Worm (Caenorhabditis elegans) whole organism, L1 larva: ENCODE measurements around the gene lin-45.

Experiments used
- C04F5.9 ChIP-seq: sonication (generic microtip); optimal IDR thresholded peaks from 2 replicates; lab custom pipeline; 2016; ENCODE audit warnings: missing genetic modification characterization, missing compliant biosample characterization
- C16A3.4 ChIP-seq: fragments of 150-350 bp; optimal IDR thresholded peaks from 2 replicates; lab custom pipeline; 2014; ENCODE audit warnings: missing biosample characterization, missing genetic modification characterization
- F16B12.6 ChIP-seq: fragments of 150-350 bp; optimal IDR thresholded peaks from 2 replicates; lab custom pipeline; 2014; ENCODE audit warnings: missing biosample characterization, missing genetic modification characterization
- alr-1 ChIP-seq: fragments of 200-800 bp; sonication (Bioruptor generic); optimal IDR thresholded peaks from 2 replicates; lab custom pipeline; 2018; ENCODE audit warnings: borderline replicate concordance, mild to moderate bottlenecking, missing genetic modification characterization, missing compliant biosample characterization
- ama-1 ChIP-seq: fragments of 150-350 bp; optimal IDR thresholded peaks from 2 replicates; lab custom pipeline; 2014
- blmp-1 ChIP-seq: fragments of 150-350 bp; optimal IDR thresholded peaks from 2 replicates; lab custom pipeline; 2014; ENCODE audit warnings: missing biosample characterization, missing genetic modification characterization
- ceh-63 ChIP-seq: fragments of 200-800 bp; sonication (Bioruptor generic); optimal IDR thresholded peaks from 2 replicates; lab custom pipeline; 2018; ENCODE audit warnings: mild to moderate bottlenecking, missing genetic modification characterization, missing compliant biosample characterization
- ceh-8 ChIP-seq: fragments of 200-800 bp; sonication (Bioruptor generic); optimal IDR thresholded peaks from 2 replicates; lab custom pipeline; 2018; ENCODE audit warnings: mild to moderate bottlenecking, missing genetic modification characterization, moderate library complexity, missing compliant biosample characterization
- ceh-88 ChIP-seq: fragments of 200-800 bp; sonication (Bioruptor generic); IDR thresholded peaks from 2 replicates; pipeline ENCODE4 v1.3.6; 2022; ENCODE audit warnings: missing genetic modification characterization, missing compliant biosample characterization
- ceh-90 ChIP-seq: sonication (generic microtip); optimal IDR thresholded peaks from 2 replicates; lab custom pipeline; 2016; ENCODE audit warnings: missing genetic modification characterization, missing compliant biosample characterization
- ces-1 ChIP-seq: fragments of 150-350 bp; optimal IDR thresholded peaks from 2 replicates; lab custom pipeline; 2014; ENCODE audit warnings: missing biosample characterization, missing genetic modification reagents, missing genetic modification characterization
- dpl-1 ChIP-seq, 3 experiments: fragments of 150-350 bp in 2 of 3; sonication (generic microtip) in 1 of 3; optimal IDR thresholded peaks; 2 replicates each; lab custom pipeline; 2014 to 2017; ENCODE audit warnings: missing biosample characterization in 3 of 3, missing genetic modification characterization in 3 of 3, missing genetic modification reagents in 3 of 3
- efl-3 ChIP-seq: fragments of 200-800 bp; sonication (Bioruptor generic); optimal IDR thresholded peaks from 2 replicates; lab custom pipeline; 2018; ENCODE audit warnings: mild to moderate bottlenecking, missing genetic modification characterization, missing compliant biosample characterization
- egl-13 ChIP-seq: sonication (generic microtip); optimal IDR thresholded peaks from 2 replicates; lab custom pipeline; 2016; ENCODE audit warnings: missing genotype, missing genetic modification reagents, missing genetic modification characterization, missing compliant biosample characterization
- elt-2 ChIP-seq: sonication (generic microtip); optimal IDR thresholded peaks from 2 replicates; lab custom pipeline; 2016; ENCODE audit warnings: missing genetic modification characterization, mild to moderate bottlenecking, inconsistent platforms, missing compliant biosample characterization, missing genetic modification reagents
- elt-3 ChIP-seq, 6 experiments: fragments of 150-350 bp in 1 of 6; sonication (generic microtip); optimal IDR thresholded peaks; 2 replicates each; lab custom pipeline; 2017 to 2018; ENCODE audit warnings: missing biosample characterization in 6 of 6, missing genetic modification characterization in 6 of 6, inconsistent platforms in 1 of 6
- fkh-4 ChIP-seq: sonication (generic microtip); optimal IDR thresholded peaks from 2 replicates; lab custom pipeline; 2016; ENCODE audit warnings: missing compliant biosample characterization, missing genetic modification characterization, borderline replicate concordance
- fkh-8 ChIP-seq: sonication (generic microtip); optimal IDR thresholded peaks from 2 replicates; lab custom pipeline; 2016; ENCODE audit warnings: mild to moderate bottlenecking, missing genetic modification characterization, missing compliant biosample characterization
- grh-1 ChIP-seq: fragments of 200-800 bp; sonication (Bioruptor generic); IDR thresholded peaks from 2 replicates; pipeline ENCODE4 v1.3.6; 2022; ENCODE audit warnings: missing genetic modification reagents, missing genetic modification characterization, missing compliant biosample characterization
- irx-1 ChIP-seq: sonication (generic microtip); optimal IDR thresholded peaks from 2 replicates; lab custom pipeline; 2016; ENCODE audit warnings: missing genetic modification characterization, missing compliant biosample characterization
- isw-1 ChIP-seq: fragments of 200-800 bp; sonication (Bioruptor generic); IDR thresholded peaks from 2 replicates; pipeline ENCODE4 v1.3.6; 2022; ENCODE audit warnings: missing genetic modification characterization, missing compliant biosample characterization
- lin-13 ChIP-seq: fragments of 150-350 bp; optimal IDR thresholded peaks from 2 replicates; lab custom pipeline; 2014; ENCODE audit warnings: missing biosample characterization, missing genetic modification reagents, missing genetic modification characterization
- lin-15B ChIP-seq: fragments of 150-350 bp; sonication (generic microtip); optimal IDR thresholded peaks from 3 replicates; lab custom pipeline; 2014; ENCODE audit warnings: missing biosample characterization, missing genetic modification characterization
- lin-35 ChIP-seq, 2 experiments: fragments of 150-350 bp; optimal IDR thresholded peaks; 2 replicates each; lab custom pipeline; 2014; ENCODE audit warnings: missing biosample characterization in 2 of 2, missing genetic modification characterization in 2 of 2, missing genetic modification reagents in 2 of 2
- lin-39 ChIP-seq: fragments of 150-350 bp; optimal IDR thresholded peaks from 2 replicates; lab custom pipeline; 2014; ENCODE audit warnings: missing biosample characterization, missing genetic modification reagents, missing genetic modification characterization
- lir-3 ChIP-seq: sonication (generic microtip); optimal IDR thresholded peaks from 2 replicates; lab custom pipeline; 2016; ENCODE audit warnings: mild to moderate bottlenecking, missing genetic modification characterization, moderate library complexity, missing compliant biosample characterization; ENCODE audit not compliant: poor library complexity
- mdl-1 ChIP-seq, 2 experiments: fragments of 150-350 bp; optimal IDR thresholded peaks; 2 replicates each; lab custom pipeline; 2014 to 2017; ENCODE audit warnings: missing biosample characterization in 2 of 2, missing genetic modification characterization in 2 of 2, inconsistent platforms in 1 of 2
- mef-2 ChIP-seq: fragments of 150-350 bp; optimal IDR thresholded peaks from 2 replicates; lab custom pipeline; 2014; ENCODE audit warnings: missing biosample characterization, missing genetic modification characterization
- nhr-20 ChIP-seq: sonication (generic microtip); optimal IDR thresholded peaks from 2 replicates; lab custom pipeline; 2016; ENCODE audit warnings: mild to moderate bottlenecking, missing genetic modification characterization, missing compliant biosample characterization
- nhr-47 ChIP-seq: sonication (generic microtip); optimal IDR thresholded peaks from 2 replicates; lab custom pipeline; 2016; ENCODE audit warnings: mild to moderate bottlenecking, missing genetic modification characterization, moderate library complexity, missing compliant biosample characterization
- nhr-71 ChIP-seq: sonication (generic microtip); optimal IDR thresholded peaks from 2 replicates; lab custom pipeline; 2016; ENCODE audit warnings: mild to moderate bottlenecking, missing genetic modification characterization, moderate library complexity, missing compliant biosample characterization
- nhr-77 ChIP-seq: fragments of 150-350 bp; optimal IDR thresholded peaks from 2 replicates; lab custom pipeline; 2014; ENCODE audit warnings: missing biosample characterization, missing genetic modification characterization
- nhr-90 ChIP-seq: sonication (generic microtip); optimal IDR thresholded peaks from 2 replicates; lab custom pipeline; 2016; ENCODE audit warnings: mild to moderate bottlenecking, missing genetic modification characterization, missing compliant biosample characterization; ENCODE audit not compliant: poor library complexity
- pqm-1 ChIP-seq: sonication (generic microtip); optimal IDR thresholded peaks from 3 replicates; lab custom pipeline; 2017; ENCODE audit warnings: missing biosample characterization, missing genetic modification characterization
- snpc-4 ChIP-seq: fragments of 150-350 bp; optimal IDR thresholded peaks from 2 replicates; lab custom pipeline; 2014; ENCODE audit warnings: missing biosample characterization, missing genetic modification characterization
- snu-23 ChIP-seq: sonication (generic microtip); optimal IDR thresholded peaks from 2 replicates; lab custom pipeline; 2016; ENCODE audit warnings: missing genetic modification characterization, missing compliant biosample characterization
- sox-4 ChIP-seq: sonication (generic microtip); optimal IDR thresholded peaks from 2 replicates; lab custom pipeline; 2016; ENCODE audit warnings: missing genetic modification characterization, missing compliant biosample characterization
- tlp-1 ChIP-seq: fragments of 150-350 bp; optimal IDR thresholded peaks from 2 replicates; lab custom pipeline; 2014; ENCODE audit warnings: missing biosample characterization, missing genetic modification characterization
- unc-130 ChIP-seq: fragments of 150-350 bp; optimal IDR thresholded peaks from 2 replicates; lab custom pipeline; 2017; ENCODE audit warnings: missing biosample characterization, missing genetic modification characterization, inconsistent platforms
- unc-30 ChIP-seq: sonication (generic microtip); optimal IDR thresholded peaks from 2 replicates; lab custom pipeline; 2017; ENCODE audit warnings: missing biosample characterization, missing genetic modification characterization
- unc-62 ChIP-seq: fragments of 150-350 bp; optimal IDR thresholded peaks from 2 replicates; lab custom pipeline; 2014; ENCODE audit warnings: missing biosample characterization, missing genetic modification reagents, missing genetic modification characterization
- unc-86 ChIP-seq: sonication (generic microtip); optimal IDR thresholded peaks from 2 replicates; lab custom pipeline; 2016; ENCODE audit warnings: missing genetic modification characterization, missing compliant biosample characterization
- unc-98 ChIP-seq: fragments of 200-800 bp; sonication (Bioruptor generic); IDR thresholded peaks from 2 replicates; pipeline ENCODE4 v1.3.6; 2022; ENCODE audit warnings: missing genetic modification characterization, missing compliant biosample characterization
- vab-15 ChIP-seq: sonication (generic microtip); optimal IDR thresholded peaks from 2 replicates; lab custom pipeline; 2017; ENCODE audit warnings: missing genotype, mild to moderate bottlenecking, missing genetic modification characterization, missing compliant biosample characterization
- zag-1 ChIP-seq: fragments of 150-350 bp; optimal IDR thresholded peaks from 2 replicates; lab custom pipeline; 2014; ENCODE audit warnings: missing biosample characterization, missing genetic modification characterization
- ztf-11 ChIP-seq, 2 experiments: sonication (generic microtip); optimal IDR thresholded peaks; 2 replicates each; lab custom pipeline; 2016 to 2017; ENCODE audit warnings: missing genetic modification characterization in 2 of 2, missing biosample characterization in 1 of 2, missing compliant biosample characterization in 1 of 2
- ztf-4 ChIP-seq: fragments of 150-350 bp; optimal IDR thresholded peaks from 2 replicates; lab custom pipeline; 2014; ENCODE audit warnings: missing biosample characterization, missing genetic modification characterization

lin-45 gene

DNA sequence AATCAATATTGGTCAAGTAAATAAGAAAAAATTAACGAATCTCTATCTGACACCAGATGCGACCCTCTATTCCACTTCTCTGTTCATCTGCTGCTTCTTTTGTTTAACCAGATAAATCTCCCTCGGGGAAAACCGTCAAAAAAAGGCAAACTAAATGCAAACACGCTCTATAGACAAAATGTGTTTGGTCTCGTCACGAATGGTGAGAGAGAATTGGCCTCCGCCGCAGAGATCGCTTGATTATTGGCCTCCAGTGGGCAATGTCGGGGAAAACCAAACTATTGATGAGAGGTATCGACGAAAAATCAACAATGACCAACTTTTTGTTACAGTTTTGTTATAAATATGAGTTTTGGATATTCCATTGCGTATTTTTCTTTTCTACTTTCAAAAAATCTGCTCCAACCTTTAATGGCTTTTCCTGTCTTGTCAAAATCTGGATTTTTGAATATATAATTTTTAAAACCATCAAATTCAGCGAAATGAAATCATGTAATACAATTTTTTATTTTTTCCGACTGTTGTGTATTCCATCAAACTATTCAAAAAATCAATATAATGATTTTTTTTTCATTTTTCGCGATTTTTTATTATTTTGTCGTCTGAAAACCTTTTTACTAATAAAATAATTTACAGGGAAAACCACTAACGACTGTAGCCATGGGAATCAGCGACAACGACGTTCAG is 42.2 kb upstream of the lin-45 start, which contains the start of the genes C17H12.2 and vha-8 (continued):
- TF ChIP-seq elt-3 (tag; optimal IDR thresholded peaks at IDR 0.05; lab: Kevin White, UChicago), result peak in 4 of 6 experiments; percentile 11 to 94 (median 79)
- peak; percentile 95 for TF ChIP-seq nhr-20 (tag; lab: Kevin White, UChicago)
- no peak for TF ChIP-seq tlp-1
- TF ChIP-seq lir-3 (tag; lab: Kevin White, UChicago), result peak; percentile 73
- peak; percentile 86 for TF ChIP-seq grh-1 (GFP tag; lab: Robert Waterston, UW)
- TF ChIP-seq snu-23, result peak; percentile 98
- TF ChIP-seq unc-86 (tag; lab: Kevin White, UChicago), result peak; percentile 85
- TF ChIP-seq alr-1 (tag; lab: Kevin White, UChicago), result no peak
- peak; percentile 98 for TF ChIP-seq nhr-77 (tag; lab: Kevin White, UChicago)
- TF ChIP-seq ceh-90 (tag; lab: Kevin White, UChicago), result no peak
- TF ChIP-seq efl-3, result no peak
- peak; percentile 79 for TF ChIP-seq ztf-4 (tag; lab: Kevin White, UChicago)
- peak; percentile 76 for TF ChIP-seq irx-1
- no peak for TF ChIP-seq ceh-63 (GFP tag; lab: Kevin White, UChicago)
- peak; percentile 66 for TF ChIP-seq mef-2 (tag; lab: Kevin White, UChicago)
- TF ChIP-seq elt-2 (tag; lab: Kevin White, UChicago), result peak; percentile 7
- TF ChIP-seq zag-1 (tag; lab: Kevin White, UChicago), result peak; percentile 75
- peak; percentile 98 for TF ChIP-seq lin-15B
- peak; percentile 93 for TF ChIP-seq blmp-1 (tag; lab: Kevin White, UChicago)
- peak; percentile 88 for TF ChIP-seq fkh-8 (tag; lab: Kevin White, UChicago)
- peak; percentile 45 for TF ChIP-seq fkh-4 (tag; lab: Kevin White, UChicago)
- TF ChIP-seq lin-39 (tag; lab: Kevin White, UChicago), result peak; percentile 78
- TF ChIP-seq unc-130, result peak; percentile 97
- peak in 1 of 2 experiments; percentile 85 for TF ChIP-seq mdl-1 (tag; optimal IDR thresholded peaks at IDR 0.05; lab: Kevin White, UChicago)
- peak; percentile 29 for TF ChIP-seq ama-1 (lab: Kevin White, UChicago)
- peak; percentile 98 for TF ChIP-seq C16A3.4
- TF ChIP-seq egl-13 (tag; lab: Kevin White, UChicago), result peak; percentile 67
- TF ChIP-seq ces-1 (GFP tag; lab: Kevin White, UChicago), result no peak
- peak; percentile 96 for TF ChIP-seq nhr-71 (tag; lab: Kevin White, UChicago)
- no peak for TF ChIP-seq pqm-1 (tag; lab: Kevin White, UChicago)
- TF ChIP-seq unc-30 (tag; lab: Kevin White, UChicago), result no peak
- no peak for TF ChIP-seq unc-62 (GFP tag; lab: Kevin White, UChicago)
- TF ChIP-seq unc-98, result no peak
- peak; percentile 94 for TF ChIP-seq nhr-47 (tag; lab: Kevin White, UChicago)

DNA sequence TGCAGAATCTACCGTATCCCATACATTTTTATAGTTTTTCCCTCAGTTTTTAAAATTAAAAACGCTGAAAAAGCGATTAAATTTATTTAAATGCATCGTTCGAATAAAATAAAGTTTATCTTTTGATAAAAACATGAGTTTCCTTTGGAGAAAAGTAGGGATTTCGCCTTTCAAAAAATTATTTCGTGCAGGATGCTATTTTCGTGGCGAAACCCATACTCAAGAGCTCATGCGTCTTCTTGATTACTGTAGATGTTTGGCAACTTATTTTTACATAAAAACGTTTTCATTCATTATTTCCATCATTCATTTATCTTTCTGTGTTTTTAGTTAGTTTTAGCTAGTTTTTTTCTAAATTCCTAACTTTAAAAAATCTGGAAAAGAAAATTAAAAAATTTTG is 41.6 kb upstream of the lin-45 start:
- TF ChIP-seq tlp-1, result no peak
- no peak for TF ChIP-seq ztf-4 (tag; lab: Kevin White, UChicago)
- no peak for TF ChIP-seq nhr-47 (tag; lab: Kevin White, UChicago)
- no peak for TF ChIP-seq alr-1 (tag; lab: Kevin White, UChicago)
- TF ChIP-seq lin-13 (GFP tag; lab: Kevin White, UChicago), result no peak
- no peak for TF ChIP-seq sox-4 (tag; lab: Kevin White, UChicago)

DNA sequence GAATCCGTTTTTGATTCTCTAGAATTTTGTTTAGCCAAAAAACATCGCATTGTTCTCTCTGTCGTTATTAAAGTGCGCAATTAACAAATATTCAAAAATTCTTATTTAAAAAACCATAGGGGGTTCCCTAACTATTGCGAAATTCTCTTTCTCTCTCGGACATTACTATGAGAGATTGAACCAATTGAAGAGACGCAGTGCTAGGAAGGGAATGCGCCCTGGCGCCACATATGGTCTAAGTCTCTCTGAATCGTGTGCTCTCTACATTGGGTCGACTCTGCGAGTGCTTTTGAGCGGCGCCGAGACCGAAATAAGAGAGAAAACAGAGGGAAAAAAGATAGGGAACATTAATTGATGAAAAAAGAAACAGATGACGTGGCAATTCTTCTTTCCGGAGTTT is 37.5 kb upstream of the lin-45 start:
- TF ChIP-seq alr-1 (tag; lab: Kevin White, UChicago) (no peak), zag-1 (tag; lab: Kevin White, UChicago) (no peak), unc-86 (tag; lab: Kevin White, UChicago) (peak; percentile 53), mef-2 (tag; lab: Kevin White, UChicago) (peak; percentile 13), ceh-88 (GFP tag; lab: Robert Waterston, UW) (no peak), F16B12.6 (tag; lab: Kevin White, UChicago) (peak; percentile 18), fkh-8 (tag; lab: Kevin White, UChicago) (peak; percentile 35), snu-23 (peak; percentile 89), dpl-1 (GFP tag; optimal IDR thresholded peaks at IDR 0.05; lab: Kevin White, UChicago) (peak; percentile 47 to 66 (median 56)), ztf-11 (tag; optimal IDR thresholded peaks at IDR 0.05; lab: Kevin White, UChicago) (no peak), lin-35 (GFP tag; optimal IDR thresholded peaks at IDR 0.05; lab: Kevin White, UChicago) (peak; percentile 52 to 62), vab-15 (tag; lab: Kevin White, UChicago) (no peak), C04F5.9 (tag; lab: Kevin White, UChicago) (no peak), C16A3.4 (no peak), nhr-90 (tag; lab: Kevin White, UChicago) (peak; percentile 38), ceh-8 (peak; percentile 1), isw-1 (GFP tag; lab: Robert Waterston, UW) (peak; percentile 67), elt-2 (tag; lab: Kevin White, UChicago) (peak; percentile 39), fkh-4 (tag; lab: Kevin White, UChicago) (peak; percentile 57), snpc-4 (tag; lab: Kevin White, UChicago) (peak; percentile 54), unc-98 (no peak)
